Fruit fly (Drosophila melanogaster) whole organism, embryonic: Measurements from ENCODE around the gene Tom70.

Experiments used
- Bgb ChIP-seq: fragments of 200-800 bp; sonication (Bioruptor generic); IDR thresholded peaks from 2 replicates; pipeline ENCODE4 v1.3.6; 2022; ENCODE audit warnings: missing biosample characterization, missing genetic modification characterization; ENCODE audit not compliant: partially characterized antibody
- Bteb2 ChIP-seq: fragments of 200-800 bp; sonication (Bioruptor generic); optimal IDR thresholded peaks from 2 replicates; lab custom pipeline; 2016; ENCODE audit warnings: missing biosample characterization, missing genetic modification characterization
- CG10543 ChIP-seq: fragments of 200-800 bp; sonication (Bioruptor generic); optimal IDR thresholded peaks from 3 replicates; lab custom pipeline; 2017; ENCODE audit warnings: missing biosample characterization, mild to moderate bottlenecking, missing genetic modification characterization, moderate library complexity
- CG10565 ChIP-seq: fragments of 200-800 bp; sonication (Bioruptor generic); optimal IDR thresholded peaks from 3 replicates; lab custom pipeline; 2016; ENCODE audit warnings: missing biosample characterization, mild to moderate bottlenecking, missing genetic modification characterization
- CG10959 ChIP-seq: fragments of 200-800 bp; sonication (Bioruptor generic); IDR thresholded peaks from 2 replicates; pipeline ENCODE4 v1.3.6; 2022; ENCODE audit warnings: missing biosample characterization, missing genetic modification characterization
- CG12299 ChIP-seq: fragments of 200-800 bp; sonication (Bioruptor generic); optimal IDR thresholded peaks from 2 replicates; lab custom pipeline; 2018; ENCODE audit warnings: missing biosample characterization, mild to moderate bottlenecking, missing genetic modification characterization
- CG17186 ChIP-seq: fragments of 200-800 bp; sonication (Bioruptor generic); optimal IDR thresholded peaks from 3 replicates; lab custom pipeline; 2017; ENCODE audit warnings: missing biosample characterization, missing genetic modification reagents, missing genetic modification characterization
- CG1832 ChIP-seq: fragments of 200-800 bp; sonication (Bioruptor generic); optimal IDR thresholded peaks from 2 replicates; lab custom pipeline; 2017; ENCODE audit warnings: missing biosample characterization, mild to moderate bottlenecking, missing genetic modification characterization, inconsistent platforms
- CG2116 ChIP-seq: fragments of 200-800 bp; sonication (Bioruptor generic); optimal IDR thresholded peaks from 3 replicates; lab custom pipeline; 2018; ENCODE audit warnings: missing biosample characterization, mild to moderate bottlenecking, missing genetic modification characterization
- CG2199 ChIP-seq: fragments of 200-800 bp; sonication (Bioruptor generic); IDR thresholded peaks from 3 replicates; pipeline ENCODE4 v1.3.6; 2022; ENCODE audit warnings: missing biosample characterization, missing genetic modification characterization
- CG34376 ChIP-seq: fragments of 200-800 bp; sonication (Bioruptor generic); optimal IDR thresholded peaks from 2 replicates; lab custom pipeline; 2018; ENCODE audit warnings: missing biosample characterization, mild to moderate bottlenecking, missing genetic modification characterization
- CG4282 ChIP-seq: fragments of 200-800 bp; sonication (Bioruptor generic); optimal IDR thresholded peaks from 2 replicates; lab custom pipeline; 2016; ENCODE audit warnings: missing biosample characterization, missing genetic modification characterization
- CG4360 ChIP-seq: fragments of 200-800 bp; sonication (Bioruptor generic); IDR thresholded peaks from 2 replicates; pipeline ENCODE4 v1.3.6; 2022; ENCODE audit warnings: missing biosample characterization, missing genetic modification characterization
- CG4404 ChIP-seq: fragments of 200-800 bp; sonication (Bioruptor generic); IDR thresholded peaks from 2 replicates; pipeline ENCODE4 v1.3.6; 2022; ENCODE audit warnings: missing biosample characterization, missing genetic modification characterization
- CG5953 ChIP-seq: fragments of 200-800 bp; sonication (Bioruptor generic); IDR thresholded peaks from 2 replicates; pipeline ENCODE4 v1.3.6; 2022; ENCODE audit warnings: missing biosample characterization, missing genetic modification characterization
- CG6272 ChIP-seq: fragments of 200-800 bp; sonication (Bioruptor generic); IDR thresholded peaks from 2 replicates; pipeline ENCODE4 v1.3.6; 2022; ENCODE audit warnings: missing biosample characterization, missing genetic modification characterization
- CG7786 ChIP-seq: fragments of 200-800 bp; sonication (Bioruptor generic); optimal IDR thresholded peaks from 2 replicates; lab custom pipeline; 2016; ENCODE audit warnings: missing biosample characterization, missing genetic modification characterization
- CG8388 ChIP-seq: fragments of 200-800 bp; sonication (Bioruptor generic); optimal IDR thresholded peaks from 2 replicates; lab custom pipeline; 2019; ENCODE audit warnings: missing biosample characterization, mild to moderate bottlenecking, missing genetic modification characterization, moderate library complexity
- CTCF ChIP-seq: fragments of 200-800 bp; sonication (Bioruptor generic); optimal IDR thresholded peaks from 2 replicates; lab custom pipeline; 2017; ENCODE audit warnings: missing biosample characterization, mild to moderate bottlenecking, missing genetic modification characterization, moderate library complexity
- CoRest ChIP-seq: fragments of 200-800 bp; sonication (Bioruptor generic); optimal IDR thresholded peaks from 3 replicates; lab custom pipeline; 2018; ENCODE audit warnings: missing biosample characterization, mild to moderate bottlenecking, missing genetic modification characterization, moderate library complexity
- D ChIP-seq, 2 experiments: fragments of 200-800 bp in 1 of 2; fragments of >200 bp in 1 of 2; sonication (Bioruptor generic) in 1 of 2; optimal IDR thresholded peaks; 2 replicates in 1 of 2; 3 replicates in 1 of 2; lab custom pipeline; 2017; ENCODE audit warnings: mild to moderate bottlenecking in 1 of 2, missing biosample characterization in 1 of 2, missing genetic modification characterization in 1 of 2, missing genetic modification reagents in 1 of 2
- ERR ChIP-seq: fragments of 200-800 bp; sonication (Bioruptor generic); optimal IDR thresholded peaks from 2 replicates; lab custom pipeline; 2016; ENCODE audit warnings: missing biosample characterization, missing genetic modification characterization
- Fer1 ChIP-seq: fragments of 200-800 bp; sonication (Bioruptor generic); optimal IDR thresholded peaks from 2 replicates; lab custom pipeline; 2017; ENCODE audit warnings: missing biosample characterization, mild to moderate bottlenecking, missing genetic modification characterization
- H15 ChIP-seq: fragments of 200-800 bp; sonication (Bioruptor generic); IDR thresholded peaks from 3 replicates; pipeline ENCODE4 v1.3.6; 2022; ENCODE audit warnings: missing biosample characterization, missing genetic modification characterization
- Hey ChIP-seq: fragments of 200-800 bp; sonication (Bioruptor generic); optimal IDR thresholded peaks from 3 replicates; lab custom pipeline; 2018; ENCODE audit warnings: missing biosample characterization, mild to moderate bottlenecking, missing genetic modification characterization
- Hmr ChIP-seq: fragments of 200-800 bp; sonication (Bioruptor generic); optimal IDR thresholded peaks from 3 replicates; lab custom pipeline; 2017; ENCODE audit warnings: mild to moderate bottlenecking, missing biosample characterization, missing genetic modification reagents, missing genetic modification characterization
- Jarid2 ChIP-seq: fragments of 200-800 bp; sonication (Bioruptor generic); optimal IDR thresholded peaks from 3 replicates; lab custom pipeline; 2017; ENCODE audit warnings: mild to moderate bottlenecking, missing biosample characterization, missing genetic modification reagents, missing genetic modification characterization
- NC2β ChIP-seq: fragments of 200-800 bp; sonication (Bioruptor generic); optimal IDR thresholded peaks from 2 replicates; lab custom pipeline; 2016; ENCODE audit warnings: missing biosample characterization, missing genetic modification characterization
- Nf-YA ChIP-seq: fragments of 200-800 bp; sonication (Bioruptor generic); IDR thresholded peaks from 2 replicates; pipeline ENCODE4 v1.3.6; 2022; ENCODE audit warnings: missing biosample characterization, missing genetic modification characterization
- Nf-YC ChIP-seq: fragments of 200-800 bp; optimal IDR thresholded peaks from 3 replicates; lab custom pipeline; 2019; ENCODE audit warnings: missing biosample characterization, mild to moderate bottlenecking, missing genetic modification characterization, moderate library complexity
- Ptx1 ChIP-seq: fragments of 200-800 bp; sonication (Bioruptor generic); IDR thresholded peaks from 2 replicates; pipeline ENCODE4 v1.3.6; 2022; ENCODE audit warnings: missing biosample characterization, missing genetic modification characterization
- ac ChIP-seq: fragments of 200-800 bp; sonication (Bioruptor generic); optimal IDR thresholded peaks from 3 replicates; lab custom pipeline; 2017; ENCODE audit warnings: missing biosample characterization, mild to moderate bottlenecking, missing genetic modification characterization
- caup ChIP-seq: fragments of 200-800 bp; sonication (Bioruptor generic); optimal IDR thresholded peaks from 3 replicates; lab custom pipeline; 2017; ENCODE audit warnings: missing biosample characterization, mild to moderate bottlenecking, missing genetic modification characterization, moderate library complexity; ENCODE audit not compliant: severe bottlenecking
- chinmo ChIP-seq: fragments of 200-800 bp; sonication (Bioruptor generic); IDR thresholded peaks from 4 replicates; pipeline ENCODE4 v1.3.6; 2022; ENCODE audit warnings: missing biosample characterization, missing genetic modification characterization; ENCODE audit not compliant: partially characterized antibody
- corto ChIP-seq: fragments of 200-800 bp; sonication (Bioruptor generic); optimal IDR thresholded peaks from 2 replicates; lab custom pipeline; 2016; ENCODE audit warnings: missing biosample characterization, mild to moderate bottlenecking, missing genetic modification characterization, moderate library complexity
- dmrt99B ChIP-seq: fragments of 200-800 bp; sonication (Bioruptor generic); optimal IDR thresholded peaks from 2 replicates; lab custom pipeline; 2018; ENCODE audit warnings: missing biosample characterization, mild to moderate bottlenecking, missing genetic modification characterization, moderate library complexity
- dpn ChIP-seq, 2 experiments: fragments of 200-800 bp; sonication (Bioruptor generic); optimal IDR thresholded peaks; 3 replicates each; lab custom pipeline; 2016; ENCODE audit warnings: missing biosample characterization in 2 of 2, missing genetic modification characterization in 2 of 2
- exex ChIP-seq: fragments of 200-800 bp; sonication (Bioruptor generic); optimal IDR thresholded peaks from 4 replicates; lab custom pipeline; 2018; ENCODE audit warnings: missing biosample characterization, mild to moderate bottlenecking, missing genetic modification characterization, moderate library complexity
- gce ChIP-seq: fragments of 200-800 bp; sonication (Bioruptor generic); IDR thresholded peaks from 3 replicates; pipeline ENCODE4 v1.3.6; 2022; ENCODE audit warnings: missing biosample characterization, missing genetic modification characterization
- gcm ChIP-seq: fragments of 200-800 bp; sonication (Bioruptor generic); optimal IDR thresholded peaks from 2 replicates; lab custom pipeline; 2019; ENCODE audit warnings: missing biosample characterization, mild to moderate bottlenecking, missing genetic modification characterization, moderate library complexity
- gsb-n ChIP-seq: fragments of 200-800 bp; sonication (Bioruptor generic); optimal IDR thresholded peaks from 3 replicates; lab custom pipeline; 2018; ENCODE audit warnings: missing biosample characterization, mild to moderate bottlenecking, missing genetic modification characterization
- hbn ChIP-seq: fragments of 200-800 bp; sonication (Bioruptor generic); IDR thresholded peaks from 2 replicates; pipeline ENCODE4 v1.3.6; 2022; ENCODE audit warnings: missing biosample characterization, missing genetic modification characterization; ENCODE audit not compliant: partially characterized antibody
- lilli ChIP-seq: fragments of 200-800 bp; sonication (Bioruptor generic); optimal IDR thresholded peaks from 3 replicates; lab custom pipeline; 2016; ENCODE audit warnings: missing biosample characterization, missing genetic modification characterization
- lola ChIP-seq, 3 experiments: fragments of >200 bp in 2 of 3; fragments of 200-800 bp in 1 of 3; sonication (Bioruptor generic) in 1 of 3; optimal IDR thresholded peaks; 2 replicates each; lab custom pipeline; 2017 to 2019; ENCODE audit warnings: missing biosample characterization in 3 of 3, missing genetic modification characterization in 3 of 3, mild to moderate bottlenecking in 1 of 3, moderate library complexity in 1 of 3
- pnt ChIP-seq: fragments of 200-800 bp; sonication (Bioruptor generic); optimal IDR thresholded peaks from 3 replicates; lab custom pipeline; 2016; ENCODE audit warnings: missing biosample characterization, missing genetic modification characterization
- pzg ChIP-seq: fragments of 200-800 bp; sonication (Bioruptor generic); optimal IDR thresholded peaks from 3 replicates; lab custom pipeline; 2018; ENCODE audit warnings: missing biosample characterization, mild to moderate bottlenecking, missing genetic modification characterization, moderate library complexity
- scrt ChIP-seq: fragments of 200-800 bp; sonication (Bioruptor generic); optimal IDR thresholded peaks from 2 replicates; lab custom pipeline; 2018; ENCODE audit warnings: missing biosample characterization, mild to moderate bottlenecking, missing genetic modification characterization, moderate library complexity
- zfh2 ChIP-seq: fragments of 200-800 bp; sonication (Bioruptor generic); optimal IDR thresholded peaks from 2 replicates; lab custom pipeline; 2016; ENCODE audit warnings: missing biosample characterization, missing genetic modification characterization

Tom70 gene

DNA sequence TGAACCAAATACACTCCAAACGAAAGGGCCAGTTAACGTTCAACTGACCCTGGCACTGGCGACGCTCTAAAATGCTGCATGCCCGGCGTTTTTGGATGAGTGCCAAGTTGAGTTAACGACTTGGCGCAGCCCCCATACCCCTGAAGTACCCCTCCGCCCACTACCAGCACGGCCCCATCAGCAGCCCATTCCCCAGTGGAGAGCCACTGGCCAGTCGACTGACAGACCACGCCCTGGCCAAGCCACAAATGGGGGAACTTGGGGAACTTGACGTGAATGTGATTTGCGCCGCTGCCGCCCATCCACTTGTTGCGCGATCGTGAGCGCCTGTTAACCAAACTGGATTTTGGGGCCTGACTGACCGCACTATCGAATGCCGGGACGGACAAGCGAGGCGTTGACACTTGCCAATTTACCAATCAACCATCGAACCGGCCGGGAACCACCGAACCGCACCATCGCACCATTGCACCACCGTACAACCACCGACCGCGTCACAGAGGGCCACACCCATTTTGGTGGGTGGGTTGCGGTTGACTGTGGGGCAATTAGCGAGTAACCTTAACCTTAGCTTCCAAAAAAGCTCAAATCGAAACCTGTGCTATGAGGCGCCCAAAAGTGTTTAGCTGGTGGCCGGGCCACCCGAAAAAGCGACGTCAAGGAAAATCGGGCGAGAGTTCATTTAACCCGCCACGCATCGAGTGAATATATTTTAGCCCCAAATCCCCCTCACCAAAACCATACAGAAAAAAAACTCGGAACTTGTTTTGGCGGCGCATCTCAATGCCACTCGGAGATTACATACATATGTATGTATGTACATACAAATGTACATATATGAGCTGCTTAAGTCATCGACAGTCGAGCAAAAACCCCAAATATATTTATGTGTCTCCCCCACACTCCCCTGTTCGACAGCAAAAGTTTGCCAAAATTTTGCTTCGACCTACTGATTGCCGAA lies 32.6 kb downstream of the Tom70 start (continued):
- TF ChIP-seq CG10543 (GFP tag; lab: Kevin White, UChicago): peak; percentile 98
- no peak for TF ChIP-seq CG2116 (GFP tag; lab: Kevin White, UChicago)
- no peak for TF ChIP-seq CG6272
- TF ChIP-seq hbn: no peak
- TF ChIP-seq Hmr (GFP tag; lab: Kevin White, UChicago): peak; percentile 39
- TF ChIP-seq CG4282 (GFP tag; lab: Kevin White, UChicago): no peak
- no peak for TF ChIP-seq CG4404 (GFP tag; lab: Robert Waterston, UW)
- no peak for TF ChIP-seq lola (GFP tag; optimal IDR thresholded peaks at IDR 0.05; lab: Kevin White, UChicago)
- TF ChIP-seq scrt (GFP tag; lab: Kevin White, UChicago): no peak
- no peak for TF ChIP-seq CTCF (GFP tag; lab: Kevin White, UChicago)
- TF ChIP-seq Nf-YC: peak; percentile 96
- TF ChIP-seq Hey (tag; lab: Kevin White, UChicago): no peak
- TF ChIP-seq D (optimal IDR thresholded peaks at IDR 0.05; lab: Kevin White, UChicago): no peak
- no peak for TF ChIP-seq D (GFP tag; optimal IDR thresholded peaks at IDR 0.05; lab: Kevin White, UChicago)
- TF ChIP-seq ac: no peak
- no peak for TF ChIP-seq ERR
- TF ChIP-seq CG34376 (GFP tag; lab: Kevin White, UChicago): peak; percentile 47
- TF ChIP-seq pnt (GFP tag; lab: Kevin White, UChicago): no peak
- TF ChIP-seq CoRest: no peak
- peak; percentile 35 for TF ChIP-seq Fer1 (GFP tag; lab: Kevin White, UChicago)
- no peak for TF ChIP-seq Ptx1 (GFP tag; lab: Robert Waterston, UW)
- no peak for TF ChIP-seq CG17186
- TF ChIP-seq CG10959 (GFP tag; lab: Robert Waterston, UW): no peak
- TF ChIP-seq CG8388 (GFP tag; lab: Kevin White, UChicago): no peak
- TF ChIP-seq Nf-YA: no peak
- peak; percentile 16 for TF ChIP-seq caup (GFP tag; lab: Kevin White, UChicago)
- TF ChIP-seq dmrt99B (tag; lab: Kevin White, UChicago): no peak
- no peak for TF ChIP-seq CG5953 (GFP tag; lab: Robert Waterston, UW)
- TF ChIP-seq CG2199 (GFP tag; lab: Robert Waterston, UW): no peak
- no peak for TF ChIP-seq H15
- TF ChIP-seq CG4360: no peak
- no peak for TF ChIP-seq Bgb (GFP tag; lab: Robert Waterston, UW)
- no peak for TF ChIP-seq Bteb2 (GFP tag; lab: Kevin White, UChicago)
- TF ChIP-seq chinmo (GFP tag; lab: Robert Waterston, UW): no peak
- TF ChIP-seq CG7786 (GFP tag; lab: Kevin White, UChicago): no peak
- TF ChIP-seq gce (GFP tag; lab: Robert Waterston, UW): no peak
- no peak for TF ChIP-seq lilli (GFP tag; lab: Kevin White, UChicago)
- TF ChIP-seq zfh2: no peak
- no peak for TF ChIP-seq gcm (GFP tag; lab: Kevin White, UChicago)
- TF ChIP-seq Jarid2 (GFP tag; lab: Kevin White, UChicago): no peak
- TF ChIP-seq gsb-n (tag; lab: Kevin White, UChicago): peak; percentile 82
- TF ChIP-seq pzg: no peak
- TF ChIP-seq CG12299 (tag; lab: Kevin White, UChicago): peak; percentile 13
- TF ChIP-seq NC2β (GFP tag; lab: Kevin White, UChicago): no peak
- peak; percentile 61 for TF ChIP-seq exex (tag; lab: Kevin White, UChicago)
- TF ChIP-seq CG10565 (GFP tag; lab: Kevin White, UChicago): no peak
- peak; percentile 15 for TF ChIP-seq CG1832 (GFP tag; lab: Kevin White, UChicago)
- TF ChIP-seq corto (GFP tag; lab: Kevin White, UChicago): no peak
- TF ChIP-seq dpn (GFP tag; optimal IDR thresholded peaks at IDR 0.05; lab: Kevin White, UChicago): no peak
